Worm (Caenorhabditis elegans): ENCODE measurements around the gene EGAP4.1.

DNA sequence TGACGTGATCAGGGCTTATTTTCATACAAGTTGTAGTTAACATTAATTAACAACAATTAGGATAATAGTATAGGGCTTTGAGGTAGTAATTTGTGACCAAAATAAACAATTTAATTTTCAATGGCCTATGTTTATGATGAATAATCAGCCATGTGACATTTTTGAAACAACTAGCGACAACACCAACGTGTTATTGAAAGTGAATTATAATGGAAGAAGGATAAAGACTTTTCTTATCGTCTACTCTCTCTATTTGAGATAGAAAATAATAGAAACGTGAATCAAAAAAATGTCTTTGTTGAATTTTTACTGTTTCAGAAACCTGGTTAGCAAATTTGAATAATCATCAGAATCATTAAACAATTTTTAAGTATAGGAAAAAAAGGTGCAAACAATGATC lies 10.6 kb upstream of the EGAP4.1 start:
- TF ChIP-seq pha-4 (tag; optimal IDR thresholded peaks at IDR 0.05) (no peak), hlh-30 (tag; optimal IDR thresholded peaks at IDR 0.05; ENCODE audit: insufficient read depth) (no peak), ama-1 (optimal IDR thresholded peaks at IDR 0.05) (no peak), ceh-18 (tag; optimal IDR thresholded peaks at IDR 0.05) (no peak), gmeb-2 (tag; optimal IDR thresholded peaks at IDR 0.05) (no peak)

Data from whole organism, late embryonic.